Worm (Caenorhabditis elegans): Measurements from ENCODE around the gene F16B3.2.

Gene F16B3.2

ce11 chrV:1321776-1322175, 6.9 kb downstream of the F16B3.2 start:
- TF ChIP-seq Y67H2A.10 (GFP tag; conservative IDR thresholded peaks at IDR 0.05) (no peak), egrh-3 (GFP tag; IDR thresholded peaks at IDR 0.05) (no peak), sea-2 (GFP tag; IDR thresholded peaks at IDR 0.05) (no peak), madf-6 (GFP tag; IDR thresholded peaks at IDR 0.05) (no peak), F52B5.7 (tag; optimal IDR thresholded peaks at IDR 0.05) (no peak), him-1 (tag; optimal IDR thresholded peaks at IDR 0.05) (no peak), nfya-1 (tag; optimal IDR thresholded peaks at IDR 0.05; ENCODE audit: borderline replicate concordance, insufficient read depth) (no peak), ztf-26 (tag; optimal IDR thresholded peaks at IDR 0.05) (no peak)

DNA sequence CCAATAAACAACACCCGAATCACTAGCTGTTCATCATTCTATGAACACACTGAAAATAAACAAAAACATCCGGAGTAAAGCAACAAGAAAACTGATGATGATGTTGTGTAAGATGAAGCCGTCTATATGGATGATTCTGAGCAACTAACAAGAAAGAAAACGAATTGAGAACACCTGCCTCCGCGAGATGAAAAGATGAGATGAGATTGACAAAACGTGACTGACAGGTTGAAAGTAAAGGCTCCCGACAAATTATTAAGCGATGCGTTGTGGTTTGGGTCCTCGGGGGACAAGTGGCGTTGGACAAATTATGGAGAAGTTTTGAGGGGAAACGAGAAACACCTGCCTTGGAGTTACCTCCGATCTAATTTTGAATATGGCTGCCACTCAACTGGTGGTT, 11.1 kb downstream of the F16B3.2 start:
- TF ChIP-seq F57C9.4 (tag; optimal IDR thresholded peaks at IDR 0.05) (no peak), nfya-2 (GFP tag; IDR thresholded peaks at IDR 0.05) (no peak), F39B2.1 (GFP tag; IDR thresholded peaks at IDR 0.05) (no peak), lsy-27 (tag; optimal IDR thresholded peaks at IDR 0.05; ENCODE audit: borderline replicate concordance, insufficient read depth) (no peak), rpc-1 (optimal IDR thresholded peaks at IDR 0.05) (no peak), rpc-1 (tag; optimal IDR thresholded peaks at IDR 0.05) (no peak), fkh-3 (tag; optimal IDR thresholded peaks at IDR 0.05) (no peak), gei-17 (GFP tag; optimal IDR thresholded peaks at IDR 0.05) (no peak), ztf-28 (GFP tag; IDR thresholded peaks at IDR 0.05) (no peak), F23B12.7 (tag; optimal IDR thresholded peaks at IDR 0.05; ENCODE audit: insufficient read depth) (no peak), mel-28 (tag; optimal IDR thresholded peaks at IDR 0.05; ENCODE audit: borderline replicate concordance) (no peak), madf-10 (tag; optimal IDR thresholded peaks at IDR 0.05) (no peak), ekl-4 (GFP tag; IDR thresholded peaks at IDR 0.05) (no peak), sdz-38 (tag; optimal IDR thresholded peaks at IDR 0.05) (no peak), K11D2.4 (GFP tag; IDR thresholded peaks at IDR 0.05) (no peak), Y79H2A.3 (GFP tag; conservative IDR thresholded peaks at IDR 0.05) (no peak), B0336.3 (GFP tag; IDR thresholded peaks at IDR 0.05) (no peak), Y53G8AR.9 (GFP tag; conservative IDR thresholded peaks at IDR 0.05) (no peak), bed-2 (GFP tag; IDR thresholded peaks at IDR 0.05) (no peak), ceh-79 (tag; optimal IDR thresholded peaks at IDR 0.05) (no peak)

DNA sequence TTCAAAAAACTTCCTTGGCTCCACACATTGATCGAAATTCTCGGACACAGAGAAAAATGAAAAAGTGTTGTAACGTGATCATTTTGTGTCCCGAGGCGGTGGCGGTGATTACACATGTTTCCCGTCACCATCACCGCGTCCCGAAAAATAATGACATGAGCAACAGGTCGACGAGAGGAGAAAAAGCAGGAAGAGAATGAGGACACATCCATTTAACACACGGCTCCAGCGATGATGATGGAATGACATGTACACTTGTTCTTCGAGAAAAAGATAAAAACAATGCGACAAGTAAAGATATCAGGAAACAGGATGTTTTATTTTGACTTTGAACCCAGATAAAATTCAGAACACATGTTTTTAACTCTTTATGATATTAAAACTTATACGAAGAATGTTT, 12.4 kb downstream of the F16B3.2 start:
- TF ChIP-seq pbrm-1 (GFP tag; IDR thresholded peaks at IDR 0.05): no peak

DNA sequence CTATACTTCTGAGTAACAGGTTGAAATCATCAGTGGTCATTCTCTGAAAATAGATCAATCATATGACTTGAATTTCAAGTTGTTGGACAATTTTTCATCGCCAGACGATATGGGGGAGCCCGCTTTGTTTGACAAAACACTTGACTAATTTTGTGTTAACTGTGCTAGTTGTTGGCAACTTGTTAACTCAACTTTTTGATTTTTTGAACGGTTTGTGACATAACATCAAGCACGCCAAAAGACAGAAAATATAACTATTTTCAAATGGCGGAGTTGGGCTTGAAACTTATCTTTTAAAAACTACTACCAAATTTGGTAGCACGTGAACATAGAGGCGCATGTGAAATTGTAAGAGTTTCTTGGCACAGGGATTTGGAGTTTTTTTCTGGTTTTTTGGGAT, 21.0 kb downstream of the F16B3.2 start:
- no peak for TF ChIP-seq nfyb-1 (GFP tag; IDR thresholded peaks at IDR 0.05)
- no peak for TF ChIP-seq B0035.1 (tag; optimal IDR thresholded peaks at IDR 0.05)
- no peak for TF ChIP-seq athp-1 (tag; optimal IDR thresholded peaks at IDR 0.05)
- no peak for TF ChIP-seq T07F8.4 (tag; optimal IDR thresholded peaks at IDR 0.05)
- no peak for TF ChIP-seq hlh-26 (GFP tag; conservative IDR thresholded peaks at IDR 0.05)
- TF ChIP-seq mes-4 (tag; optimal IDR thresholded peaks at IDR 0.05): no peak
- no peak for TF ChIP-seq B0261.1 (tag; optimal IDR thresholded peaks at IDR 0.05)
- TF ChIP-seq D2030.7 (GFP tag; IDR thresholded peaks at IDR 0.05): no peak
- no peak for TF ChIP-seq lag-1 (GFP tag; IDR thresholded peaks at IDR 0.05)
- TF ChIP-seq hrde-1 (tag; optimal IDR thresholded peaks at IDR 0.05; ENCODE audit: borderline replicate concordance): no peak

Measured in whole organism, young adult.